Worm (Caenorhabditis elegans) whole organism, L3 larva: ENCODE measurements around the gene T16G1.5.

Experiments
- R02D3.7 ChIP-seq: fragments of 150-350 bp; optimal IDR thresholded peaks from 2 replicates; lab custom pipeline; 2014; ENCODE audit warnings: missing biosample characterization, missing genetic modification characterization
- ZK546.5 ChIP-seq: sonication (generic microtip); optimal IDR thresholded peaks from 2 replicates; lab custom pipeline; 2017; ENCODE audit warnings: missing biosample characterization, missing genetic modification characterization
- aly-2 ChIP-seq: fragments of 150-350 bp; optimal IDR thresholded peaks from 2 replicates; lab custom pipeline; 2014; ENCODE audit warnings: missing biosample characterization, missing genetic modification characterization
- ama-1 ChIP-seq: fragments of 150-350 bp; optimal IDR thresholded peaks from 2 replicates; lab custom pipeline; 2018
- ceh-16 ChIP-seq: sonication (generic microtip); optimal IDR thresholded peaks from 2 replicates; lab custom pipeline; 2017; ENCODE audit warnings: missing biosample characterization, missing genetic modification characterization
- ceh-28 ChIP-seq: fragments of 150-350 bp; optimal IDR thresholded peaks from 2 replicates; lab custom pipeline; 2014; ENCODE audit warnings: missing biosample characterization, missing genetic modification reagents, missing genetic modification characterization
- ceh-9 ChIP-seq: sonication (generic microtip); optimal IDR thresholded peaks from 2 replicates; lab custom pipeline; 2018; ENCODE audit warnings: missing biosample characterization, missing genetic modification characterization
- daf-12 ChIP-seq: fragments of 150-350 bp; optimal IDR thresholded peaks from 2 replicates; lab custom pipeline; 2014; ENCODE audit warnings: missing biosample characterization, missing genetic modification reagents, missing genetic modification characterization
- egl-5 ChIP-seq: fragments of 150-350 bp; optimal IDR thresholded peaks from 2 replicates; lab custom pipeline; 2017; ENCODE audit warnings: missing biosample characterization, missing genetic modification reagents, missing genetic modification characterization, inconsistent platforms
- elt-1 ChIP-seq: fragments of 150-350 bp; optimal IDR thresholded peaks from 2 replicates; lab custom pipeline; 2014; ENCODE audit warnings: missing biosample characterization, missing genetic modification characterization
- elt-2 ChIP-seq: sonication (generic microtip); optimal IDR thresholded peaks from 2 replicates; lab custom pipeline; 2016; ENCODE audit warnings: missing genetic modification reagents, mild to moderate bottlenecking, missing genetic modification characterization, missing compliant biosample characterization
- elt-3 ChIP-seq, 3 experiments: fragments of 150-350 bp in 1 of 3; sonication (generic microtip) in 2 of 3; optimal IDR thresholded peaks; 2 replicates in 2 of 3; 4 replicates in 1 of 3; lab custom pipeline; 2014 to 2017; ENCODE audit warnings: missing biosample characterization in 3 of 3, missing genetic modification characterization in 3 of 3
- eor-1 ChIP-seq, 2 experiments: fragments of 150-350 bp; optimal IDR thresholded peaks; 2 replicates each; lab custom pipeline; 2014 to 2018; ENCODE audit warnings: missing biosample characterization in 2 of 2, missing genetic modification characterization in 2 of 2
- fos-1 ChIP-seq: fragments of 150-350 bp; optimal IDR thresholded peaks from 2 replicates; lab custom pipeline; 2014; ENCODE audit warnings: missing biosample characterization, missing genetic modification characterization
- hmg-11 ChIP-seq: sonication (generic microtip); optimal IDR thresholded peaks from 2 replicates; lab custom pipeline; 2016; ENCODE audit warnings: missing genetic modification characterization, missing compliant biosample characterization
- jun-1 ChIP-seq: fragments of 150-350 bp; optimal IDR thresholded peaks from 2 replicates; lab custom pipeline; 2014; ENCODE audit warnings: missing biosample characterization, missing genetic modification reagents, missing genetic modification characterization
- lin-15B ChIP-seq: fragments of 150-350 bp; optimal IDR thresholded peaks from 2 replicates; lab custom pipeline; 2014; ENCODE audit warnings: missing biosample characterization, missing genetic modification characterization
- lsy-12 ChIP-seq: sonication (generic microtip); optimal IDR thresholded peaks from 2 replicates; lab custom pipeline; 2016; ENCODE audit warnings: mild to moderate bottlenecking, missing genetic modification characterization, missing compliant biosample characterization
- mml-1 ChIP-seq: fragments of 150-350 bp; sonication (generic microtip); optimal IDR thresholded peaks from 3 replicates; lab custom pipeline; 2014; ENCODE audit warnings: missing biosample characterization, missing genetic modification characterization
- nfya-1 ChIP-seq: sonication (generic microtip); optimal IDR thresholded peaks from 2 replicates; lab custom pipeline; 2017; ENCODE audit warnings: missing genetic modification characterization, mild to moderate bottlenecking, missing compliant biosample characterization, antibody characterized with exemption, moderate library complexity; ENCODE audit not compliant: insufficient read depth
- nhr-11 ChIP-seq: fragments of 150-350 bp; optimal IDR thresholded peaks from 2 replicates; lab custom pipeline; 2014; ENCODE audit warnings: missing biosample characterization, missing genetic modification characterization
- nhr-12 ChIP-seq: fragments of 150-350 bp; optimal IDR thresholded peaks from 2 replicates; lab custom pipeline; 2014; ENCODE audit warnings: missing biosample characterization, missing genetic modification characterization
- nhr-23 ChIP-seq: fragments of 150-350 bp; optimal IDR thresholded peaks from 2 replicates; lab custom pipeline; 2014; ENCODE audit warnings: missing biosample characterization, missing genetic modification reagents, missing genetic modification characterization
- nhr-237 ChIP-seq: fragments of 150-350 bp; optimal IDR thresholded peaks from 2 replicates; lab custom pipeline; 2014; ENCODE audit warnings: missing biosample characterization, missing genetic modification characterization
- nhr-25 ChIP-seq: sonication (generic microtip); optimal IDR thresholded peaks from 2 replicates; lab custom pipeline; 2017; ENCODE audit warnings: missing biosample characterization, missing genetic modification characterization
- nhr-28 ChIP-seq: fragments of 150-350 bp; optimal IDR thresholded peaks from 2 replicates; lab custom pipeline; 2014; ENCODE audit warnings: missing biosample characterization, missing genetic modification characterization
- nhr-77 ChIP-seq: fragments of 150-350 bp; optimal IDR thresholded peaks from 2 replicates; lab custom pipeline; 2014; ENCODE audit warnings: missing biosample characterization, missing genetic modification characterization
- pha-4 ChIP-seq: fragments of 150-350 bp; optimal IDR thresholded peaks from 2 replicates; lab custom pipeline; 2014; ENCODE audit warnings: missing biosample characterization, missing genetic modification reagents, missing genetic modification characterization
- pqm-1 ChIP-seq: fragments of 150-350 bp; optimal IDR thresholded peaks from 2 replicates; lab custom pipeline; 2017; ENCODE audit warnings: missing biosample characterization, missing genetic modification characterization, inconsistent platforms
- sea-2 ChIP-seq: fragments of 150-350 bp; sonication (generic microtip); optimal IDR thresholded peaks from 4 replicates; lab custom pipeline; 2014; ENCODE audit warnings: missing biosample characterization, missing genetic modification reagents, missing genetic modification characterization
- skn-1 ChIP-seq: fragments of 150-350 bp; optimal IDR thresholded peaks from 2 replicates; lab custom pipeline; 2014; ENCODE audit warnings: missing biosample characterization, missing genetic modification characterization
- tbx-2 ChIP-seq: sonication (generic microtip); optimal IDR thresholded peaks from 2 replicates; lab custom pipeline; 2016; ENCODE audit warnings: mild to moderate bottlenecking, missing genetic modification characterization, missing compliant biosample characterization
- unc-39 ChIP-seq: sonication (generic microtip); optimal IDR thresholded peaks from 4 replicates; lab custom pipeline; 2017; ENCODE audit warnings: missing biosample characterization, missing genetic modification characterization
- zag-1 ChIP-seq: fragments of 150-350 bp; optimal IDR thresholded peaks from 2 replicates; lab custom pipeline; 2014; ENCODE audit warnings: missing biosample characterization, missing genetic modification characterization
- ztf-4 ChIP-seq: fragments of 150-350 bp; optimal IDR thresholded peaks from 2 replicates; lab custom pipeline; 2014; ENCODE audit warnings: missing biosample characterization, missing genetic modification characterization

The T16G1.5 gene

ce11 chrV:12967110-12967509 lies 27.8 kb upstream of the T16G1.5 start, which contains the start of gene R186.3:
Gene R186.3, minus strand, starts transcription at chrV:12967210.
- TF ChIP-seq ztf-4 (tag; lab: Kevin White, UChicago) = no peak
- TF ChIP-seq zag-1 (tag; lab: Kevin White, UChicago) = no peak
- no peak for TF ChIP-seq nhr-77 (tag; lab: Kevin White, UChicago)
- no peak for TF ChIP-seq mml-1 (tag; lab: Kevin White, UChicago)
- no peak for TF ChIP-seq ceh-28 (tag; lab: Kevin White, UChicago)
- TF ChIP-seq ceh-9 (tag; lab: Kevin White, UChicago) = no peak
- no peak for TF ChIP-seq eor-1 (tag; optimal IDR thresholded peaks at IDR 0.05; lab: Kevin White, UChicago)
- no peak for TF ChIP-seq fos-1 (tag; lab: Kevin White, UChicago)
- TF ChIP-seq nhr-11 (tag; lab: Kevin White, UChicago) = no peak
- no peak for TF ChIP-seq sea-2 (GFP tag; lab: Kevin White, UChicago)
- TF ChIP-seq nhr-28 (tag; lab: Kevin White, UChicago) = no peak
- TF ChIP-seq ZK546.5 (tag; lab: Kevin White, UChicago) = no peak
- TF ChIP-seq unc-39 (tag; lab: Kevin White, UChicago) = no peak
- no peak for TF ChIP-seq aly-2 (tag; lab: Kevin White, UChicago)
- TF ChIP-seq pqm-1 (tag; lab: Kevin White, UChicago) = no peak
- no peak for TF ChIP-seq egl-5 (tag; lab: Kevin White, UChicago)
- TF ChIP-seq R02D3.7 (tag; lab: Kevin White, UChicago) = no peak
- TF ChIP-seq, all 47 proteins: peak for 0

- no peak for TF ChIP-seq nhr-237 (tag; lab: Kevin White, UChicago)
- TF ChIP-seq lin-15B (tag; lab: Kevin White, UChicago) = no peak
- no peak for TF ChIP-seq tbx-2
- TF ChIP-seq, all 47 proteins: peak for 0
These were observed 24.7 kb upstream of the T16G1.5 start, which contains the start of gene srd-35 for ce11 chrV:12964076-12964475. Gene srd-35, plus strand, starts transcription at chrV:12964376.

ce11 chrV:12963192-12963591 lies 23.8 kb upstream of the T16G1.5 start, which contains the start of gene hrg-9:
Gene hrg-9, minus strand, starts transcription at chrV:12963343.
- peak; percentile 37 for TF ChIP-seq elt-2 (tag; lab: Kevin White, UChicago)
- peak; percentile 55 for TF ChIP-seq pha-4 (tag; lab: Kevin White, UChicago)
- TF ChIP-seq nfya-1 = no peak

- TF ChIP-seq ama-1 (lab: Kevin White, UChicago) = no peak
- peak; percentile 57 for TF ChIP-seq nhr-25 (tag; lab: Kevin White, UChicago)
- TF ChIP-seq elt-3 (tag; optimal IDR thresholded peaks at IDR 0.05; lab: Kevin White, UChicago) = no peak
- no peak for TF ChIP-seq nhr-12
- no peak for TF ChIP-seq lsy-12
- peak; percentile 21 for TF ChIP-seq nhr-23 (tag; lab: Kevin White, UChicago)
- no peak for TF ChIP-seq skn-1
- no peak for TF ChIP-seq hmg-11 (tag; lab: Kevin White, UChicago)
- TF ChIP-seq pqm-1 (tag; lab: Kevin White, UChicago) = no peak
These were observed 21.8 kb upstream of the T16G1.5 start, which contains the start of gene mpst-7 for ce11 chrV:12961085-12961560. Gene mpst-7, minus strand, starts transcription at chrV:12961135.

ce11 chrV:12954261-12954660 lies 14.9 kb upstream of the T16G1.5 start:
- TF ChIP-seq nfya-1 (no peak), elt-2 (tag; lab: Kevin White, UChicago) (no peak), jun-1 (no peak), daf-12 (tag; lab: Kevin White, UChicago) (no peak), ceh-16 (no peak), elt-1 (no peak), ama-1 (lab: Kevin White, UChicago) (no peak), mml-1 (tag; lab: Kevin White, UChicago) (no peak), ztf-4 (tag; lab: Kevin White, UChicago) (no peak)
- TF ChIP-seq, all 47 proteins: peak for 0
